Worm (Caenorhabditis elegans): ENCODE data around the gene sfxn-1.4.

DNA sequence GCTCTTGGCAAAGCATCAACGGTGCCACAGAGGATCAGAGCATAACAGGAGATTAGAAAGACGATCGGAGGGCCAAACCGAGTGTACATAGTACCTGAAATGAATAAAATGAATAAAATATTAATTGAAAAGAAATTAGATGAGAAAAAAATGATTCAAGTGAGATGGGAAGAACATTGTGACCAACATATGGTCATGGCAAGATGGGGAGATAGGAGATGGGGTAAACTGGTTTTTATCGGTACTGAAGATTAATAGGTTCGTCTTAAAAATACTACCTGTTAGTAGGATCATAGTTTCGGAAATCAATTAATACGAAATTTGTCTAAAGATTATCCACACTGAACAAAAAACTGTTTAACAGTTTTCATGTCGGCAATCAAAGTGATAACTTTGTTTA lies 24.0 kb downstream of the sfxn-1.4 start, which contains the start of gene nep-1:
- no peak for TF ChIP-seq ztf-11 (tag; optimal IDR thresholded peaks at IDR 0.05)
- TF ChIP-seq lsy-12 (tag; optimal IDR thresholded peaks at IDR 0.05) = no peak
- TF ChIP-seq unc-62 (GFP tag; optimal IDR thresholded peaks at IDR 0.05) = no peak
- no peak for TF ChIP-seq pqm-1 (tag; optimal IDR thresholded peaks at IDR 0.05)
- no peak for TF ChIP-seq ama-1 (optimal IDR thresholded peaks at IDR 0.05)
- TF ChIP-seq lin-15B (tag; optimal IDR thresholded peaks at IDR 0.05) = no peak
- TF ChIP-seq aly-2 (tag; optimal IDR thresholded peaks at IDR 0.05) = no peak
- no peak for TF ChIP-seq nhr-28 (tag; optimal IDR thresholded peaks at IDR 0.05)
- TF ChIP-seq nhr-76 (tag; optimal IDR thresholded peaks at IDR 0.05) = no peak
- TF ChIP-seq pha-4 (tag; optimal IDR thresholded peaks at IDR 0.05) = no peak
